Worm (Caenorhabditis elegans) whole organism, L3 larva: ENCODE measurements around the gene gst-34.

ENCODE experiments used
- elt-3 ChIP-seq, 3 experiments: fragments of 150-350 bp in 1 of 3; sonication (generic microtip) in 2 of 3; optimal IDR thresholded peaks; 2 replicates in 2 of 3; 4 replicates in 1 of 3; lab custom pipeline; 2014 to 2017; ENCODE audit warnings: missing biosample characterization in 3 of 3, missing genetic modification characterization in 3 of 3
- lin-15B ChIP-seq: fragments of 150-350 bp; optimal IDR thresholded peaks from 2 replicates; lab custom pipeline; 2014; ENCODE audit warnings: missing biosample characterization, missing genetic modification characterization
- mdl-1 ChIP-seq: fragments of 150-350 bp; optimal IDR thresholded peaks from 2 replicates; lab custom pipeline; 2014; ENCODE audit warnings: missing biosample characterization, missing genetic modification characterization

DNA sequence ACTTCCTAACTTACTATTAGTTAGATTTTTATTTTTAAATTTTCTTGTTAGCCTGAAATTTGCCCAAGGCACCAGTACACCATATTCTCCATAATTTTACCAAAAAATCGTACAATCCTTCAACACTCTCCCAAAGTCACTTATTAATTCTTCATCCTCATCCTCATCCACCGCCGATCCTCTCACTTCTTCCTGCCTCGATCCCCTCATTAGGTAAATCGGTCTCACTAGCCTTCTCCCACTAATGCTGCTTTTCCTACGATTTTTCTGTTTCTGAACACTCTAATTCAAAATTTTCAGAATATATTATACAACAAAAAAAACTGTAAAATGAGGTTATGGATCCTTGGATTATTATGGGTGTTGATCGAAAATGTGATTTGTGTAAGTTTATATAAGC is 47.2 kb downstream of the gst-34 start, which contains the start of gene Y53F4B.25:
- no peak for TF ChIP-seq lin-15B (tag; lab: Kevin White, UChicago)
- TF ChIP-seq mdl-1 (tag; lab: Kevin White, UChicago), result no peak
- TF ChIP-seq elt-3 (tag; optimal IDR thresholded peaks at IDR 0.05; lab: Kevin White, UChicago), result no peak
